Worm (Caenorhabditis elegans) whole organism, mixed stage, embryonic: ENCODE data around the gene T22C8.1.

ENCODE experiments used
- bed-3 ChIP-seq: fragments of 200-800 bp; sonication (Bioruptor generic); optimal IDR thresholded peaks from 3 replicates; lab custom pipeline; 2018; ENCODE audit warnings: mild to moderate bottlenecking, missing genetic modification characterization, moderate library complexity, missing compliant biosample characterization
- blmp-1 ChIP-seq: fragments of 150-350 bp; optimal IDR thresholded peaks from 2 replicates; lab custom pipeline; 2014; ENCODE audit warnings: missing biosample characterization, missing genetic modification characterization
- ceh-43 ChIP-seq: fragments of 200-800 bp; sonication (Bioruptor generic); optimal IDR thresholded peaks from 2 replicates; lab custom pipeline; 2018; ENCODE audit warnings: mild to moderate bottlenecking, missing genetic modification characterization, moderate library complexity, missing compliant biosample characterization
- ceh-83 ChIP-seq: fragments of 200-800 bp; sonication (Bioruptor generic); optimal IDR thresholded peaks from 2 replicates; lab custom pipeline; 2018; ENCODE audit warnings: mild to moderate bottlenecking, missing genetic modification characterization, missing compliant biosample characterization
- ces-1 ChIP-seq: fragments of 150-350 bp; optimal IDR thresholded peaks from 2 replicates; lab custom pipeline; 2014; ENCODE audit warnings: missing biosample characterization, missing genetic modification reagents, missing genetic modification characterization
- cnd-1 ChIP-seq: fragments of 200-800 bp; sonication (Bioruptor generic); optimal IDR thresholded peaks from 2 replicates; lab custom pipeline; 2018; ENCODE audit warnings: mild to moderate bottlenecking, missing genetic modification characterization, missing compliant biosample characterization
- drap-1 ChIP-seq: fragments of 200-800 bp; sonication (Bioruptor generic); optimal IDR thresholded peaks from 3 replicates; lab custom pipeline; 2018; ENCODE audit warnings: mild to moderate bottlenecking, missing genetic modification characterization, missing compliant biosample characterization
- elt-1 ChIP-seq: sonication (generic microtip); optimal IDR thresholded peaks from 2 replicates; lab custom pipeline; 2017; ENCODE audit warnings: missing genetic modification characterization, mild to moderate bottlenecking, missing compliant biosample characterization, antibody characterized with exemption, moderate library complexity, borderline replicate concordance; ENCODE audit not compliant: insufficient read depth
- elt-3 ChIP-seq: fragments of 150-350 bp; optimal IDR thresholded peaks from 2 replicates; lab custom pipeline; 2014; ENCODE audit warnings: missing biosample characterization, missing genetic modification characterization
- flh-1 ChIP-seq: fragments of 200-800 bp; sonication (Bioruptor generic); optimal IDR thresholded peaks from 2 replicates; lab custom pipeline; 2018; ENCODE audit warnings: mild to moderate bottlenecking, missing genetic modification characterization, moderate library complexity, missing compliant biosample characterization
- ham-2 ChIP-seq: fragments of 200-800 bp; sonication (Bioruptor generic); optimal IDR thresholded peaks from 2 replicates; lab custom pipeline; 2018; ENCODE audit warnings: mild to moderate bottlenecking, missing genetic modification characterization, missing compliant biosample characterization
- hlh-1 ChIP-seq: fragments of 150-350 bp; optimal IDR thresholded peaks from 2 replicates; lab custom pipeline; 2014; ENCODE audit warnings: missing biosample characterization, missing genetic modification reagents, missing genetic modification characterization
- lin-13 ChIP-seq: fragments of 150-350 bp; optimal IDR thresholded peaks from 2 replicates; lab custom pipeline; 2014; ENCODE audit warnings: missing biosample characterization, missing genetic modification characterization
- lsy-2 ChIP-seq: fragments of 150-350 bp; optimal IDR thresholded peaks from 2 replicates; lab custom pipeline; 2014; ENCODE audit warnings: missing biosample characterization, missing genetic modification characterization
- mab-5 ChIP-seq: fragments of 150-350 bp; optimal IDR thresholded peaks from 2 replicates; lab custom pipeline; 2014; ENCODE audit warnings: missing biosample characterization, missing genetic modification characterization
- mep-1 ChIP-seq: fragments of 150-350 bp; optimal IDR thresholded peaks from 2 replicates; lab custom pipeline; 2017; ENCODE audit warnings: missing biosample characterization, missing genetic modification reagents, missing genetic modification characterization, inconsistent platforms
- mls-2 ChIP-seq: sonication (generic microtip); optimal IDR thresholded peaks from 2 replicates; lab custom pipeline; 2016; ENCODE audit warnings: mild to moderate bottlenecking, missing genetic modification characterization, moderate library complexity, missing compliant biosample characterization
- nhr-12 ChIP-seq: fragments of 150-350 bp; optimal IDR thresholded peaks from 2 replicates; lab custom pipeline; 2014; ENCODE audit warnings: missing biosample characterization, missing genetic modification characterization
- nhr-2 ChIP-seq: fragments of 150-350 bp; optimal IDR thresholded peaks from 2 replicates; lab custom pipeline; 2014; ENCODE audit warnings: missing biosample characterization, missing genetic modification characterization
- nhr-28 ChIP-seq: fragments of 150-350 bp; optimal IDR thresholded peaks from 2 replicates; lab custom pipeline; 2014; ENCODE audit warnings: missing biosample characterization, missing genetic modification characterization
- nhr-76 ChIP-seq: sonication (generic microtip); optimal IDR thresholded peaks from 2 replicates; lab custom pipeline; 2017; ENCODE audit warnings: missing biosample characterization, missing genetic modification characterization
- pha-4 ChIP-seq: fragments of 150-350 bp; optimal IDR thresholded peaks from 2 replicates; lab custom pipeline; 2018; ENCODE audit warnings: missing biosample characterization, missing genetic modification reagents, missing genetic modification characterization
- sem-2 ChIP-seq: fragments of 200-800 bp; sonication (Bioruptor generic); optimal IDR thresholded peaks from 2 replicates; lab custom pipeline; 2018; ENCODE audit warnings: mild to moderate bottlenecking, missing genetic modification characterization, missing compliant biosample characterization
- snpc-4 ChIP-seq: fragments of 150-350 bp; optimal IDR thresholded peaks from 2 replicates; lab custom pipeline; 2014; ENCODE audit warnings: missing biosample characterization, missing genetic modification characterization
- sptf-1 ChIP-seq: sonication (generic microtip); optimal IDR thresholded peaks from 2 replicates; lab custom pipeline; 2017; ENCODE audit warnings: mild to moderate bottlenecking, missing genetic modification characterization, moderate library complexity, missing compliant biosample characterization
- tbx-8 ChIP-seq: fragments of 200-800 bp; sonication (Bioruptor generic); optimal IDR thresholded peaks from 2 replicates; lab custom pipeline; 2018; ENCODE audit warnings: mild to moderate bottlenecking, missing genetic modification characterization, moderate library complexity, missing compliant biosample characterization
- unc-120 ChIP-seq: sonication (generic microtip); optimal IDR thresholded peaks from 2 replicates; lab custom pipeline; 2017; ENCODE audit warnings: missing genetic modification characterization, missing compliant biosample characterization; ENCODE audit not compliant: poor library complexity, severe bottlenecking
- unc-39 ChIP-seq: fragments of 150-350 bp; optimal IDR thresholded peaks from 2 replicates; lab custom pipeline; 2014; ENCODE audit warnings: missing biosample characterization, missing genetic modification characterization
- unc-62 ChIP-seq: fragments of 150-350 bp; optimal IDR thresholded peaks from 2 replicates; lab custom pipeline; 2014; ENCODE audit warnings: missing biosample characterization, missing genetic modification reagents, missing genetic modification characterization
- zip-8 ChIP-seq: fragments of 150-350 bp; optimal IDR thresholded peaks from 2 replicates; lab custom pipeline; 2014; ENCODE audit warnings: missing biosample characterization, missing genetic modification characterization
- ztf-11 ChIP-seq: fragments of 150-350 bp; optimal IDR thresholded peaks from 2 replicates; lab custom pipeline; 2014; ENCODE audit warnings: missing biosample characterization, missing genetic modification characterization

The T22C8.1 gene

DNA sequence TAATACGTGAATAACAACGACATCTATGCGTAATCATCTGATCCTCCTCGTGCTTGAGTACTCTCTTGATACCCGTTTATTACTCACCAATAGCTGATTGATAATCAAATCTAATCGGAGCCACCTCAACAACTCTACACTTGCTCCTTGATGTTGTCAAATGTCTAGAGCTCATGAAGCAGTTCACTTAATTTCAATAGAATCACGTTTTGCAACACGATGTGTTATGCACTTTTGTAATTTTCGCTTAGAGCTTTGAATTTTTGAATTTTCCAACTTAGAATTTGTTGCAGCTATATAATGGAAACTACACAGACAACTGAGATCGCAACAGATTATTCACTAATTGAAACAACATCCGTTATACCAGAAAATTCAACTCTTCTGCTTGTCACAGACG is at the start of gene T22C8.1:
TSS of gene T22C8.1 (plus strand) at position 301 of the 400 bp plus-strand sequence.
- TF ChIP-seq nhr-28 (tag; lab: Kevin White, UChicago) (no peak), lin-13 (no peak), elt-1 (no peak), unc-62 (no peak)

DNA sequence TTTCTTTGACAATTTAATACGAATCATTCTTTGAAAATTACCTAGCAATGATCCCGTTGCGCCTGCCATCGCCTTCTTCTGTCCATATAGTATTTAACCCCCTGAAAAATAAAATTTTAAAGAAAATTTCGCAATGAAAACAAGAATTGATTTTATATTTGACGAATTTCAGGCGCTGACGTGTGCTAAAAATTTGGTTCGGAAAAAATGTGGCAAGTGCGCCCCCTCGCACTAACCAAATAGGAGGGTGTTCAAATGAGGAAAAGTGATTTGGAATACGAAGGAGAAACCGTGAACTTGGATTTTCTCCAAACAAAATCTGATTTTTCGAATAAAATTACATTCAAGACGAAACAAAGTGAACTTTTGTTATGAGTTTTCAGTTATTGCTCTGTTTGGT is 46.5 kb upstream of the T22C8.1 start, which contains the start of gene stc-1:
TSS of gene stc-1 (minus strand) at position 101 of the 400 bp plus-strand sequence.
- no peak for TF ChIP-seq unc-39 (tag; lab: Kevin White, UChicago)
- TF ChIP-seq unc-62: no peak
- no peak for TF ChIP-seq elt-1
- no peak for TF ChIP-seq blmp-1 (tag; lab: Kevin White, UChicago)
- TF ChIP-seq drap-1 (GFP tag; lab: Kevin White, UChicago): no peak
- peak; percentile 65 for TF ChIP-seq lsy-2 (tag; lab: Kevin White, UChicago)
- no peak for TF ChIP-seq ceh-83 (GFP tag; lab: Kevin White, UChicago)
- no peak for TF ChIP-seq nhr-12 (tag; lab: Kevin White, UChicago)
- TF ChIP-seq nhr-2: no peak
- TF ChIP-seq lin-13: no peak
- no peak for TF ChIP-seq nhr-28 (tag; lab: Kevin White, UChicago)
- no peak for TF ChIP-seq sptf-1 (tag; lab: Kevin White, UChicago)
- no peak for TF ChIP-seq nhr-76 (tag; lab: Kevin White, UChicago)
- peak; percentile 28 for TF ChIP-seq unc-120 (tag; lab: Kevin White, UChicago)
- peak; percentile 10 for TF ChIP-seq mep-1 (tag; lab: Kevin White, UChicago)
- TF ChIP-seq mls-2 (tag; lab: Kevin White, UChicago): no peak
- TF ChIP-seq bed-3 (GFP tag; lab: Kevin White, UChicago): no peak
- TF ChIP-seq hlh-1 (tag; lab: Kevin White, UChicago): no peak
- TF ChIP-seq zip-8: no peak
- TF ChIP-seq flh-1 (GFP tag; lab: Kevin White, UChicago): no peak
- no peak for TF ChIP-seq tbx-8
- peak; percentile 10 for TF ChIP-seq ces-1 (GFP tag; lab: Kevin White, UChicago)
- TF ChIP-seq ztf-11: no peak
- TF ChIP-seq ceh-43 (GFP tag; lab: Kevin White, UChicago): no peak
- TF ChIP-seq, all 35 proteins: peak for 4

DNA sequence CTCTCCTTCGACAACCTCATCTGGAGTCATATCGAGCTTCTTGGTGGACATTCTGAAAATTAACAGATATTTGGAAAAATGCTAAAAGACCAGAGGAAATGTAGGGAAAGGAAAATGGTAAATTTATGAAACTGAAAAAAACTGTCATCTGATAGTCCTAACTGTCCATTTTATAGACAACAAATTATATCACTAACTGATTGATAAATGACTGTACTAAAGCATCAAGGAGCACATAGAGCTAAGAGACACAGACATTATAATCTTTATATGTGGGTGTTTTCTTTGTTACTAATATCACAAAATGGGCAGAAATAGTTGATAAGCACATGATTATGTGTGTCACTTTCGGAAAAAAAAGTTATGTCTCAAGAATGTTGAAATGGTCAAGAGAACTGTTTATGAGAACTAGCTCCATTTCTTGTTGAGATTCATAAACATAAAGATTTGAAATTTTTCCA is 45.7 kb upstream of the T22C8.1 start, which contains the start of gene F54C9.3:
TSS of gene F54C9.3 (minus strand) at position 51 of the 461 bp plus-strand sequence.
- TF ChIP-seq mep-1 (tag; lab: Kevin White, UChicago) (no peak), elt-3 (tag; lab: Kevin White, UChicago) (no peak), mab-5 (tag; lab: Kevin White, UChicago) (no peak), nhr-76 (tag; lab: Kevin White, UChicago) (no peak), sem-2 (GFP tag; lab: Kevin White, UChicago) (no peak), hlh-1 (tag; lab: Kevin White, UChicago) (no peak), lin-13 (no peak)
- TF ChIP-seq, all 35 proteins: peak for 0

DNA sequence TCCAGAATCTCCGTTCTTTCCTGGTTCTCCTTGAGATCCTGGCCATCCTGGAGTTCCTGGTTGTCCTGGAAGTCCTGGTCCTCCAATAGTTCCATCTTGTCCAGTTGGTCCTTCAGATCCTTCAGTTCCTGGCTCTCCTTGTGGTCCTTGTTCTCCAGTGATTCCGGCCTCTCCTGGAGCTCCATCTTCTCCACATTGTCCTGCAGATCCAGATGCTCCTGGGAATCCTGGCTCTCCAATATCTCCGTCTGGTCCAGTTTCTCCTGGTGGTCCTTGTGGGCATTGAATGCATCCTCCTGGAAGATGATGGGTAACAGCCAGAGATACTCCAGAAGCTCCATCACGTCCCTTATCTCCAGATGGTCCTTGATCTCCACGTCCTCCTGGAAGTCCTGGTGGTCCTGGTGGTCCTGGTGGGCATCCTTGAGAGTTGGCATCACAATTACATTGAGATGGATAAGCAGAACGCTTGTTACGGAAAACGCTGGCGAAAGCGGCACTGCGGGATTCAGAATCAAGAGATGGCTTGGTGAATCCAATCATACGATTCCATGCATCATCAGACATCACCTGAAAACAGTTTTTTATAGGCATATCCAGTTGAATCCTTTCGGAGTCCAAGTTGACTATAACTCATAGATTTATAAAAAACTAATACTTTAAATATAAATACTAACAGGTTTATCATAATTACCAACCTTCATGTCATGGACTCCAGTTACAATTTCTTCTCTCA is 44.2 kb upstream of the T22C8.1 start:
- TF ChIP-seq ztf-11 (no peak), sem-2 (GFP tag; lab: Kevin White, UChicago) (no peak), pha-4 (tag; lab: Kevin White, UChicago) (no peak), cnd-1 (tag; lab: Kevin White, UChicago) (no peak), unc-62 (no peak), ham-2 (GFP tag; lab: Kevin White, UChicago) (no peak), nhr-28 (tag; lab: Kevin White, UChicago) (no peak), hlh-1 (tag; lab: Kevin White, UChicago) (no peak), ceh-83 (GFP tag; lab: Kevin White, UChicago) (no peak), lsy-2 (tag; lab: Kevin White, UChicago) (no peak), mep-1 (tag; lab: Kevin White, UChicago) (no peak), bed-3 (GFP tag; lab: Kevin White, UChicago) (no peak), zip-8 (no peak), mls-2 (tag; lab: Kevin White, UChicago) (no peak), snpc-4 (no peak), ceh-43 (GFP tag; lab: Kevin White, UChicago) (no peak), unc-39 (tag; lab: Kevin White, UChicago) (no peak)
